Worm (Caenorhabditis elegans) whole organism, L1 larva: ENCODE data around the gene F49F1.11.

Experiments
- C04F5.9 ChIP-seq: sonication (generic microtip); optimal IDR thresholded peaks from 2 replicates; lab custom pipeline; 2016; ENCODE audit warnings: missing genetic modification characterization, missing compliant biosample characterization
- aly-2 ChIP-seq: fragments of 150-350 bp; optimal IDR thresholded peaks from 2 replicates; lab custom pipeline; 2014; ENCODE audit warnings: missing biosample characterization, missing genetic modification characterization
- ama-1 ChIP-seq: fragments of 150-350 bp; optimal IDR thresholded peaks from 2 replicates; lab custom pipeline; 2014
- ces-1 ChIP-seq: fragments of 150-350 bp; optimal IDR thresholded peaks from 2 replicates; lab custom pipeline; 2014; ENCODE audit warnings: missing biosample characterization, missing genetic modification reagents, missing genetic modification characterization
- fkh-10 ChIP-seq: sonication (generic microtip); optimal IDR thresholded peaks from 2 replicates; lab custom pipeline; 2017; ENCODE audit warnings: missing biosample characterization, missing genetic modification reagents, missing genetic modification characterization
- fos-1 ChIP-seq: fragments of 150-350 bp; optimal IDR thresholded peaks from 2 replicates; lab custom pipeline; 2014; ENCODE audit warnings: missing biosample characterization, missing genetic modification characterization
- nhr-237 ChIP-seq: fragments of 150-350 bp; optimal IDR thresholded peaks from 2 replicates; lab custom pipeline; 2014; ENCODE audit warnings: missing biosample characterization, missing genetic modification characterization
- nhr-77 ChIP-seq: fragments of 150-350 bp; optimal IDR thresholded peaks from 2 replicates; lab custom pipeline; 2014; ENCODE audit warnings: missing biosample characterization, missing genetic modification characterization
- pqm-1 ChIP-seq: sonication (generic microtip); optimal IDR thresholded peaks from 3 replicates; lab custom pipeline; 2017; ENCODE audit warnings: missing biosample characterization, missing genetic modification characterization
- zag-1 ChIP-seq: fragments of 150-350 bp; optimal IDR thresholded peaks from 2 replicates; lab custom pipeline; 2014; ENCODE audit warnings: missing biosample characterization, missing genetic modification characterization
- ztf-11 ChIP-seq, 2 experiments: sonication (generic microtip); optimal IDR thresholded peaks; 2 replicates each; lab custom pipeline; 2016 to 2017; ENCODE audit warnings: missing genetic modification characterization in 2 of 2, missing biosample characterization in 1 of 2, missing compliant biosample characterization in 1 of 2

- TF ChIP-seq aly-2 (tag; lab: Kevin White, UChicago) = no peak
- TF ChIP-seq pqm-1 (tag; lab: Kevin White, UChicago) = no peak
- TF ChIP-seq fos-1 (tag; lab: Kevin White, UChicago) = no peak
- no peak for TF ChIP-seq nhr-77 (tag; lab: Kevin White, UChicago)
- TF ChIP-seq ztf-11 (tag; optimal IDR thresholded peaks at IDR 0.05; lab: Kevin White, UChicago) = no peak
- no peak for TF ChIP-seq fkh-10 (GFP tag; lab: Kevin White, UChicago)
- TF ChIP-seq C04F5.9 (tag; lab: Kevin White, UChicago) = no peak
- no peak for TF ChIP-seq ama-1
- no peak for TF ChIP-seq ces-1 (GFP tag; lab: Kevin White, UChicago)
- no peak for TF ChIP-seq zag-1 (tag; lab: Kevin White, UChicago)
- TF ChIP-seq nhr-237 = no peak
Observed at ce11 chrIV:4121055-4121454, 20.2 kb downstream of the F49F1.11 start.
